Fruit fly (Drosophila melanogaster): ENCODE measurements around the gene Rrp47.

- TF ChIP-seq CG33017 (tag; optimal IDR thresholded peaks at IDR 0.05) (no peak), CG5204 (GFP tag; optimal IDR thresholded peaks at IDR 0.05) (no peak), kay (GFP tag; ENCODE audit: borderline replicate concordance) (no peak)
Observed at dm6 chrX:15974125-15974524, 29.4 kb downstream of the Rrp47 start, which contains the start of gene Or13a.

All from whole organism, adult.